Fruit fly (Drosophila melanogaster): ENCODE results near the gene Elp6.

dm6 chr3R:13360108-13360507, 6.6 kb downstream of the Elp6 start:
- TF ChIP-seq CG8632 (GFP tag; optimal IDR thresholded peaks at IDR 0.05) (no peak), Blimp-1 (GFP tag; optimal IDR thresholded peaks at IDR 0.05) (no peak), Sox102F (GFP tag; optimal IDR thresholded peaks at IDR 0.05) (peak; percentile 22), Hr39 (GFP tag; optimal IDR thresholded peaks at IDR 0.05) (no peak)
